Worm (Caenorhabditis elegans) whole organism, L4 larva: Measurements from ENCODE around the gene C55A1.11.

Experiments used
- ceh-82 ChIP-seq: sonication (generic microtip); optimal IDR thresholded peaks from 2 replicates; lab custom pipeline; 2017; ENCODE audit warnings: missing biosample characterization, missing genetic modification characterization
- ces-1 ChIP-seq: fragments of 150-350 bp; sonication (generic microtip); optimal IDR thresholded peaks from 4 replicates; lab custom pipeline; 2014; ENCODE audit warnings: missing biosample characterization, missing genetic modification reagents, missing genetic modification characterization
- dmd-8 ChIP-seq: fragments of 200-800 bp; sonication (Bioruptor generic); IDR thresholded peaks from 2 replicates; pipeline ENCODE4 v1.3.6; 2022; ENCODE audit warnings: missing genetic modification characterization, missing compliant biosample characterization
- set-16 ChIP-seq: fragments of 200-800 bp; sonication (Bioruptor generic); IDR thresholded peaks from 2 replicates; pipeline ENCODE4 v1.3.6; 2022; ENCODE audit warnings: missing genetic modification reagents, missing genetic modification characterization, missing compliant biosample characterization

C55A1.11 gene

ce11 chrV:15674899-15675298 is 49.2 kb downstream of the C55A1.11 start:
- TF ChIP-seq ces-1 (GFP tag; lab: Kevin White, UChicago) (no peak), set-16 (peak; percentile 55), dmd-8 (GFP tag; lab: Robert Waterston, UW) (0 out of 2 replicates have a peak, but pooled peaks have one; percentile 31), ceh-82 (tag; lab: Kevin White, UChicago) (no peak)
- TF ChIP-seq, all 104 proteins: peak for 2
